Worm (Caenorhabditis elegans) whole organism, late embryonic: ENCODE results near the gene mre-11.
A peak's percentile ranks its signal among the peaks of the same experiment; 100 is the strongest.

Source experiments
- K02D7.2 ChIP-seq: sonication (generic microtip); optimal IDR thresholded peaks from 2 replicates; lab custom pipeline; 2017; ENCODE audit warnings: mild to moderate bottlenecking, missing genetic modification characterization, missing compliant biosample characterization
- T23F11.4 ChIP-seq: fragments of 200-800 bp; sonication (Bioruptor generic); optimal IDR thresholded peaks from 2 replicates; lab custom pipeline; 2018; ENCODE audit warnings: mild to moderate bottlenecking, missing genetic modification characterization, missing compliant biosample characterization
- ama-1 ChIP-seq: fragments of 150-350 bp; optimal IDR thresholded peaks from 2 replicates; lab custom pipeline; 2014
- ceh-14 ChIP-seq: sonication (generic microtip); optimal IDR thresholded peaks from 2 replicates; lab custom pipeline; 2016; ENCODE audit warnings: missing genotype, missing genetic modification characterization, missing compliant biosample characterization
- ceh-18 ChIP-seq: sonication (generic microtip); optimal IDR thresholded peaks from 2 replicates; lab custom pipeline; 2016; ENCODE audit warnings: missing genetic modification characterization, missing compliant biosample characterization
- ceh-22 ChIP-seq: sonication (generic microtip); optimal IDR thresholded peaks from 2 replicates; lab custom pipeline; 2017; ENCODE audit warnings: missing biosample characterization, missing genetic modification characterization
- ceh-24 ChIP-seq: sonication (generic microtip); optimal IDR thresholded peaks from 2 replicates; lab custom pipeline; 2016; ENCODE audit warnings: mild to moderate bottlenecking, missing genetic modification characterization, missing compliant biosample characterization
- ceh-30 ChIP-seq: fragments of 150-350 bp; optimal IDR thresholded peaks from 2 replicates; lab custom pipeline; 2014; ENCODE audit warnings: missing biosample characterization, missing genetic modification characterization
- ceh-31 ChIP-seq: sonication (generic microtip); optimal IDR thresholded peaks from 2 replicates; lab custom pipeline; 2016; ENCODE audit warnings: missing genetic modification characterization, missing compliant biosample characterization
- ceh-34 ChIP-seq: sonication (generic microtip); optimal IDR thresholded peaks from 2 replicates; lab custom pipeline; 2016; ENCODE audit warnings: mild to moderate bottlenecking, missing genetic modification characterization, missing compliant biosample characterization
- ceh-48 ChIP-seq: sonication (generic microtip); optimal IDR thresholded peaks from 2 replicates; lab custom pipeline; 2016; ENCODE audit warnings: missing genetic modification characterization, inconsistent platforms, missing compliant biosample characterization
- ceh-6 ChIP-seq: fragments of 200-800 bp; sonication (Bioruptor generic); optimal IDR thresholded peaks from 2 replicates; lab custom pipeline; 2018; ENCODE audit warnings: mild to moderate bottlenecking, missing genetic modification characterization, missing compliant biosample characterization
- ceh-9 ChIP-seq: sonication (generic microtip); optimal IDR thresholded peaks from 2 replicates; lab custom pipeline; 2016; ENCODE audit warnings: mild to moderate bottlenecking, missing genetic modification characterization, inconsistent platforms, missing compliant biosample characterization
- dve-1 ChIP-seq: sonication (generic microtip); optimal IDR thresholded peaks from 2 replicates; lab custom pipeline; 2017; ENCODE audit warnings: antibody characterized with exemption, mild to moderate bottlenecking, missing genetic modification characterization, missing compliant biosample characterization
- eyg-1 ChIP-seq: sonication (generic microtip); optimal IDR thresholded peaks from 2 replicates; lab custom pipeline; 2016; ENCODE audit warnings: missing genotype, missing genetic modification characterization, missing compliant biosample characterization
- fkh-10 ChIP-seq: fragments of 150-350 bp; optimal IDR thresholded peaks from 2 replicates; lab custom pipeline; 2014; ENCODE audit warnings: missing biosample characterization, missing genetic modification reagents, missing genetic modification characterization
- fkh-6 ChIP-seq: sonication (generic microtip); optimal IDR thresholded peaks from 2 replicates; lab custom pipeline; 2016; ENCODE audit warnings: missing genetic modification characterization, missing compliant biosample characterization
- gmeb-2 ChIP-seq: sonication (generic microtip); optimal IDR thresholded peaks from 2 replicates; lab custom pipeline; 2016; ENCODE audit warnings: missing genetic modification characterization, inconsistent platforms, missing compliant biosample characterization
- hlh-13 ChIP-seq: fragments of 200-800 bp; sonication (Bioruptor generic); optimal IDR thresholded peaks from 2 replicates; lab custom pipeline; 2018; ENCODE audit warnings: mild to moderate bottlenecking, missing genetic modification characterization, missing compliant biosample characterization
- hlh-15 ChIP-seq: sonication (generic microtip); optimal IDR thresholded peaks from 2 replicates; lab custom pipeline; 2016; ENCODE audit warnings: missing genetic modification characterization, missing compliant biosample characterization
- hlh-30 ChIP-seq: sonication (generic microtip); optimal IDR thresholded peaks from 2 replicates; lab custom pipeline; 2017; ENCODE audit warnings: antibody characterized with exemption, missing genetic modification characterization, missing compliant biosample characterization; ENCODE audit not compliant: insufficient read depth
- hlh-8 ChIP-seq: sonication (generic microtip); optimal IDR thresholded peaks from 2 replicates; lab custom pipeline; 2016; ENCODE audit warnings: missing genotype, missing genetic modification characterization, missing compliant biosample characterization
- madf-2 ChIP-seq: sonication (generic microtip); optimal IDR thresholded peaks from 2 replicates; lab custom pipeline; 2017; ENCODE audit warnings: missing genetic modification characterization, missing compliant biosample characterization
- nfya-1 ChIP-seq: sonication (generic microtip); optimal IDR thresholded peaks from 2 replicates; lab custom pipeline; 2017; ENCODE audit warnings: missing genetic modification characterization, mild to moderate bottlenecking, missing compliant biosample characterization, antibody characterized with exemption, moderate library complexity
- nhr-11 ChIP-seq: fragments of 150-350 bp; optimal IDR thresholded peaks from 2 replicates; lab custom pipeline; 2014; ENCODE audit warnings: missing biosample characterization, missing genetic modification characterization
- pag-3 ChIP-seq: sonication (generic microtip); optimal IDR thresholded peaks from 2 replicates; lab custom pipeline; 2016; ENCODE audit warnings: missing compliant biosample characterization, missing genetic modification characterization, borderline replicate concordance
- pros-1 ChIP-seq: fragments of 150-350 bp; optimal IDR thresholded peaks from 2 replicates; lab custom pipeline; 2014; ENCODE audit warnings: missing biosample characterization, missing genetic modification reagents, missing genetic modification characterization
- rnt-1 ChIP-seq: sonication (generic microtip); optimal IDR thresholded peaks from 2 replicates; lab custom pipeline; 2016; ENCODE audit warnings: missing genetic modification characterization, missing compliant biosample characterization
- sox-2 ChIP-seq: fragments of 200-800 bp; sonication (Bioruptor generic); IDR thresholded peaks from 2 replicates; pipeline ENCODE4 v1.3.6; 2022; ENCODE audit warnings: missing genetic modification reagents, missing genetic modification characterization, missing compliant biosample characterization
- sox-4 ChIP-seq: sonication (generic microtip); optimal IDR thresholded peaks from 2 replicates; lab custom pipeline; 2017; ENCODE audit warnings: mild to moderate bottlenecking, missing genetic modification characterization, inconsistent platforms, missing compliant biosample characterization
- syd-9 ChIP-seq: sonication (generic microtip); optimal IDR thresholded peaks from 2 replicates; lab custom pipeline; 2016; ENCODE audit warnings: mild to moderate bottlenecking, missing genetic modification characterization, moderate library complexity, missing compliant biosample characterization
- tbx-2 ChIP-seq: sonication (generic microtip); optimal IDR thresholded peaks from 2 replicates; lab custom pipeline; 2016; ENCODE audit warnings: missing genetic modification characterization, missing compliant biosample characterization
- ttx-3 ChIP-seq: sonication (generic microtip); optimal IDR thresholded peaks from 2 replicates; lab custom pipeline; 2016; ENCODE audit warnings: missing genetic modification reagents, missing genetic modification characterization, missing compliant biosample characterization
- unc-42 ChIP-seq: sonication (generic microtip); optimal IDR thresholded peaks from 2 replicates; lab custom pipeline; 2016; ENCODE audit warnings: missing genotype, missing genetic modification characterization, missing compliant biosample characterization
- unc-55 ChIP-seq: sonication (generic microtip); optimal IDR thresholded peaks from 2 replicates; lab custom pipeline; 2017; ENCODE audit warnings: missing biosample characterization, missing genetic modification reagents, missing genetic modification characterization
- unc-86 ChIP-seq: sonication (generic microtip); optimal IDR thresholded peaks from 2 replicates; lab custom pipeline; 2016; ENCODE audit warnings: missing genetic modification characterization, missing compliant biosample characterization
- ztf-16 ChIP-seq: sonication (generic microtip); optimal IDR thresholded peaks from 2 replicates; lab custom pipeline; 2017; ENCODE audit warnings: missing genetic modification characterization, missing compliant biosample characterization

The mre-11 gene

DNA sequence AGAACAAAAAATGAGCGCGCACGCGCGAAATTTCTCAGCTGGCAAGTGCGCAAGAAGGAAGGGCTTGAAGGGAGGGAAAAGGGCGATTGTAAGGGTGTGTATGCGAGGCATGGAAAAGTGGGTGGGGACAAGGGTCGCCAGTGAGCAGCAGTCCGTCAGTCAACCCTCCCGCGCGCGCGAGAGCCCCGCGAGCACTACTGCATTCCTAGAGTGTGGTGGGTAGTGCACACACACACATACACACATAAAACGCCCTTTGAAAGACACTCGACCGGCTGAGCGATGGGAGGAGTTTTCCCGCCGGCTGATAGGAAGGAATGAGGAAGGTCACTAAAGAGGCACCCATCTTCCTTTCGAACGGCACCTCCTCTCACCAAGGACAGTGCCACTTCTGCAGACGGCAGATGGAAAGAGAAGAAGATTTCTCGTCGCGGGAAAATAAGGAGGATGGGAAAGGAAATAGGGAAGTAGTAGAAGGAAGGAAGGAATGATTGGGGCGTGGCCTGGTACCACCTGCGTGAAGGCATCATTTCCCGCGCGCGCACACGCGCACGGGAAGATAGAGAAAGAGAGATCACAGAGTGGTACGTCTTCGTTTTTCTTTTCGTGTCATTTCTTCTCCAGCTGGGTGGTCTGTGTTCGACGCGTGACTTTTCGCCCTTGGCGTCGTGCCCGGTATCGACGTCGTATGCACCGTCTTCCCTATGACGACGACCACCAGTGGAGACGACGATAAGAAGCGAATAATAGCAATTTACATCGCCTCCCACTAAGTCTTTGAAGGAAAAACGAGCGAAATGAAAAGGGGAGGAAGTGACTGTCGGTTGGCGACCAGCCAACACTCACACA, 19.6 kb downstream of the mre-11 start (continued):
- TF ChIP-seq ztf-16 (tag; lab: Kevin White, UChicago) = peak; percentile 27
- TF ChIP-seq eyg-1 = peak; percentile 45
- TF ChIP-seq rnt-1 = peak; percentile 2
- TF ChIP-seq sox-4 (tag; lab: Kevin White, UChicago) = no peak
- no peak for TF ChIP-seq dve-1 (tag; lab: Kevin White, UChicago)
- no peak for TF ChIP-seq ceh-48
- no peak for TF ChIP-seq hlh-13 (GFP tag; lab: Kevin White, UChicago)
- TF ChIP-seq hlh-30 = peak; percentile 53
- TF ChIP-seq ceh-6 = no peak
- peak; percentile 55 for TF ChIP-seq syd-9 (tag; lab: Kevin White, UChicago)
- peak; percentile 29 for TF ChIP-seq ceh-14 (tag; lab: Kevin White, UChicago)
- peak; percentile 26 for TF ChIP-seq pag-3 (tag; lab: Kevin White, UChicago)
- TF ChIP-seq ceh-22 (tag; lab: Kevin White, UChicago) = peak; percentile 58
- peak; percentile 8 for TF ChIP-seq ceh-31 (tag; lab: Kevin White, UChicago)
- TF ChIP-seq ceh-9 (tag; lab: Kevin White, UChicago) = no peak
- no peak for TF ChIP-seq K02D7.2 (tag; lab: Kevin White, UChicago)
- no peak for TF ChIP-seq nfya-1 (tag; lab: Kevin White, UChicago)

DNA sequence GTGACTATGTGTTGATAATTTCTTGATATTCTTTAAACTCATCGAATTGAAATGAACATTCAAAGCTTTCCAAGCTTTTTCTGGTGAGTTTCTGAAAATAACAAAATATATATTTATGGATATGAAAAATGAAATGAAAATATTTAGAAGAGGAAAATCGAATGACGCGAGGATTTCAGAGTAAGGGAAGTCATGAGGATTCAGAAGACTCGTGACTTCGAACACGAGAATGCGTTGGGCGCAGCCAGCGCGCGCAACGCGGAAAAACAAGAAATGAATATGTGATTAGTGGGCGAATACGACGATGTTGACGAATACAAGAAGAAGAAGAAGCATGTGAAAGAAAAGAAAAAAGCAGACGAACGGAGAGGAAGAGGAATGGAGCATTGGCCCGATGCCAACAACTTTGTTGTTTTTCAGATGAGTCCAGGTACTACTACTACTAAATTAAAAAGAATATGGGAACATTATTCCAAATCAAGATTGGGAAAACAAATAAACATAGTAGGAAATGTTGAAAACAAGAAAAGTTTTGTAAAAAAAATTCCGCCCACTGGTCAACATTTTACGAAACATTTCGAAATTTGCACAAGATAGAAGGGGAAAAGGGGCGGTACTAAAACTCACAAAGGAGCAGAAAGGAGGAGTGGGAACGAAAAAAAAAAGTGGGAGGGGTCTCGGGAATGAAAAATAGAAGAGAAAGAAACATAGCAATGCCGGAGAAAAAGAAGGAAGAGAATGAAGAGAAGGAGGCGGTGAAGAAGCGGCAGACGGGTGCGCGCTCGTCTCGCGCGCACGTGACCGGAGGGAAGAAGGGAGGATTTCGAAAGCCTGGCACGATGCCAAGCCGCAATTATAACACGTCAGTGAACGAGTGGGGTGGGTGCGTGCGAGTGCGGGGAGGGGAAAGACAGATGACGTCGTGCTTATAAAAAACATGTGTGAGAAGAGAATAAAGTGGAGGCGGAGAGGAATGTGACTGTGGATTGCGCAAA, 21.2 kb downstream of the mre-11 start:
- peak; percentile 39 for TF ChIP-seq dve-1 (tag; lab: Kevin White, UChicago)
- TF ChIP-seq ceh-14 (tag; lab: Kevin White, UChicago) = no peak
- no peak for TF ChIP-seq ceh-9 (tag; lab: Kevin White, UChicago)
- TF ChIP-seq nfya-1 (tag; lab: Kevin White, UChicago) = peak; percentile 65
- no peak for TF ChIP-seq ttx-3 (tag; lab: Kevin White, UChicago)
- TF ChIP-seq hlh-15 (tag; lab: Kevin White, UChicago) = no peak
- no peak for TF ChIP-seq ama-1 (lab: Kevin White, UChicago)
- no peak for TF ChIP-seq ceh-24 (tag; lab: Kevin White, UChicago)
- TF ChIP-seq ceh-31 (tag; lab: Kevin White, UChicago) = peak; percentile 78
- peak; percentile 88 for TF ChIP-seq pros-1 (tag; lab: Kevin White, UChicago)
- peak; percentile 8 for TF ChIP-seq gmeb-2 (tag; lab: Kevin White, UChicago)
- TF ChIP-seq unc-42 (tag; lab: Kevin White, UChicago) = peak; percentile 64
- peak; percentile 35 for TF ChIP-seq hlh-8
- peak; percentile 66 for TF ChIP-seq tbx-2 (tag; lab: Kevin White, UChicago)
- TF ChIP-seq ceh-18 (tag; lab: Kevin White, UChicago) = peak; percentile 83
- TF ChIP-seq unc-55 (GFP tag; lab: Kevin White, UChicago) = peak; percentile 91
- TF ChIP-seq hlh-30 = peak; percentile 97
- no peak for TF ChIP-seq ceh-6
- peak; percentile 61 for TF ChIP-seq ceh-34 (tag; lab: Kevin White, UChicago)
- TF ChIP-seq rnt-1 = peak; percentile 86

DNA sequence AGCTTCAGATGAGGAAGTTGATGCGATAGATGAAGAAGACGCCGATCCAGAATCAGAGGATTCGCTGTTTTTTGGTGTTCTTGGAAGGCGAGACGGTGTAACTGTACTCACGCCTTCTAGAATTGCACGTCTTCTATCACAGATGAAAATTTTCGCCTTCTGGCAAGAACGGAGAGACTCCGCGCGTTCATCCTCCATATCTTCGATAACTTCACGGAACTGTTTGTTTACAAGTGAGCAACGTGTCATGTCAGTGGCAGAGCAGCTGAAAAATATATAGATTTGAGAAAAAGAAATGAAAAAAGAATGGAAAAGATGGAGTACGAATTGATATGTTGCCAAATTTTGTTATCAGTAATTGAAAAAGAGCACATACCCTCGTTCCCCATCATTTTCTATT, 22.0 kb downstream of the mre-11 start:
- TF ChIP-seq hlh-13 (GFP tag; lab: Kevin White, UChicago) = no peak
- no peak for TF ChIP-seq ceh-6
- TF ChIP-seq dve-1 (tag; lab: Kevin White, UChicago) = no peak
- TF ChIP-seq unc-55 (GFP tag; lab: Kevin White, UChicago) = no peak
- no peak for TF ChIP-seq ztf-16 (tag; lab: Kevin White, UChicago)
- no peak for TF ChIP-seq unc-86 (tag; lab: Kevin White, UChicago)
- no peak for TF ChIP-seq madf-2 (tag; lab: Kevin White, UChicago)
- TF ChIP-seq fkh-10 (GFP tag; lab: Kevin White, UChicago) = no peak
- TF ChIP-seq fkh-6 (tag; lab: Kevin White, UChicago) = no peak
- TF ChIP-seq sox-4 (tag; lab: Kevin White, UChicago) = no peak
- TF ChIP-seq T23F11.4 (GFP tag; lab: Kevin White, UChicago) = no peak
- TF ChIP-seq nfya-1 (tag; lab: Kevin White, UChicago) = no peak
- TF ChIP-seq nhr-11 (tag; lab: Kevin White, UChicago) = no peak
- TF ChIP-seq sox-2 (GFP tag; lab: Robert Waterston, UW) = no peak
- TF ChIP-seq ceh-30 = no peak
